Fruit fly (Drosophila melanogaster): ENCODE measurements around the gene JhI-21.
A peak's percentile ranks its signal among the peaks of the same experiment; 100 is the strongest.

JhI-21 gene

dm6 chr2L:12065683-12066386 is 10.0 kb upstream of the JhI-21 start:
- TF ChIP-seq CG7045 (GFP tag; optimal IDR thresholded peaks at IDR 0.05) (peak; percentile 19), CG1620 (GFP tag; optimal IDR thresholded peaks at IDR 0.05) (no peak), CG7101 (tag; optimal IDR thresholded peaks at IDR 0.05) (peak; percentile 51), CG14711 (tag; optimal IDR thresholded peaks at IDR 0.05) (peak; percentile 34), bab1 (GFP tag; optimal IDR thresholded peaks at IDR 0.05) (no peak), CG5204 (GFP tag; optimal IDR thresholded peaks at IDR 0.05) (no peak), CG33017 (tag; optimal IDR thresholded peaks at IDR 0.05) (peak; percentile 64), CG12768 (GFP tag; optimal IDR thresholded peaks at IDR 0.05) (peak; percentile 15), Mnt (GFP tag; optimal IDR thresholded peaks at IDR 0.05) (no peak), CG11617 (GFP tag; optimal IDR thresholded peaks at IDR 0.05) (peak; percentile 29)

- TF ChIP-seq CG7101 (tag; optimal IDR thresholded peaks at IDR 0.05) (peak; percentile 13), toe (GFP tag; optimal IDR thresholded peaks at IDR 0.05) (no peak), CG14711 (tag; optimal IDR thresholded peaks at IDR 0.05) (peak; percentile 29), CG11617 (GFP tag; optimal IDR thresholded peaks at IDR 0.05) (peak; percentile 20), bab1 (GFP tag; optimal IDR thresholded peaks at IDR 0.05) (peak; percentile 47)
Measured at dm6 chr2L:12063035-12063434, 7.2 kb upstream of the JhI-21 start, which contains the start of gene Rab3-GAP. Gene Rab3-GAP, minus strand, starts transcription at chr2L:12063184.

DNA sequence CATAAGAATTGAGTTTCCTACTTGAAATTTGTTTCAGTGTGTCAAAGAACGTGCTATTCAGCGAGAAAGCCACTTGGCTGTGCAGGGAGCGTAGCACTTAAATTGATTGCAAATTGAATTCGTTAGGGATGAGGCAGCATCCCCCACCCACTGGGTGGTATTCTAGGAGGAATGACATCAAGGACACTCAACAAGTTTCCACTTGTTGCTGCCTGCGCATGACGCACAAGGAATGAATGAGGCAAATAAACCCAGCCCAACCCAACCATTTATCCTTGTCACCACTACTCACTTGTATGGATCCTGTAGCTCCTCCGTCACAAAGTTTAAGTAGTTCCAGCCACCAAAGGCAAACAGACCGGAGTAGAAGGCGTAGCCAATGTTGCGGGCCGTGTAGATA is 2.5 kb downstream of the JhI-21 start:
- TF ChIP-seq CG12768 (GFP tag; optimal IDR thresholded peaks at IDR 0.05) (no peak), toe (GFP tag; optimal IDR thresholded peaks at IDR 0.05) (no peak), CG11617 (GFP tag; optimal IDR thresholded peaks at IDR 0.05) (no peak), CG14711 (tag; optimal IDR thresholded peaks at IDR 0.05) (no peak), tj (GFP tag; optimal IDR thresholded peaks at IDR 0.05) (no peak), cic (GFP tag; optimal IDR thresholded peaks at IDR 0.05) (no peak), pad (GFP tag; optimal IDR thresholded peaks at IDR 0.05) (no peak), CG1620 (GFP tag; optimal IDR thresholded peaks at IDR 0.05) (no peak), Mnt (GFP tag; optimal IDR thresholded peaks at IDR 0.05) (no peak), Crg-1 (GFP tag; optimal IDR thresholded peaks at IDR 0.05) (no peak), cnc (optimal IDR thresholded peaks at IDR 0.05) (no peak), Clk (GFP tag; optimal IDR thresholded peaks at IDR 0.05) (no peak)

DNA sequence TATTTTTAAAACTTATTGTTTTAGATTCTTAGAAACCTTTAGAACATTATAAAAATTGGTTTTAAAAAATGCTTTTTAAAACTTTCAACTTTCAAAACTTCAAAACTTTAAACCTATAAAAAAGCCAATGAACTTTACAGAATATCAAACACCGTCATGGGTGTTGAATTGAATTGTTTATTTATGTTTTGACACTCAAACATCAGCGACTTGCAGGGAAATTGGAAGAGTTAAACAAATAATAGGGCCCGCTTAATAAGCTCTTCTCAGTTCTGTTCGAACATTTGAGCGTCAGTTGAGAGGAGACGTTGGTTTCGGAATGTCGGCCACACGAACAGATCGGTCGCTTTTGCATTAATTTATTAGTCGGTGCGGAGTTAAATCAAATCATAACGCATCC is 6.7 kb downstream of the JhI-21 start, which contains the start of gene PLCXD:
Gene PLCXD (plus strand): TSS at position 286 of the 400 bp plus-strand sequence.
- no peak for TF ChIP-seq toe (GFP tag; optimal IDR thresholded peaks at IDR 0.05)
- TF ChIP-seq CG7045 (GFP tag; optimal IDR thresholded peaks at IDR 0.05) = no peak
- TF ChIP-seq CG7101 (tag; optimal IDR thresholded peaks at IDR 0.05) = no peak
- no peak for TF ChIP-seq pad (GFP tag; optimal IDR thresholded peaks at IDR 0.05)
- TF ChIP-seq CG5204 (GFP tag; optimal IDR thresholded peaks at IDR 0.05) = no peak
- no peak for TF ChIP-seq CG11617 (GFP tag; optimal IDR thresholded peaks at IDR 0.05)
- TF ChIP-seq tj (GFP tag; optimal IDR thresholded peaks at IDR 0.05) = no peak
- TF ChIP-seq kay (GFP tag; ENCODE audit: borderline replicate concordance) = no peak
- no peak for TF ChIP-seq Mnt (GFP tag; optimal IDR thresholded peaks at IDR 0.05)

- TF ChIP-seq CG11617 (GFP tag; optimal IDR thresholded peaks at IDR 0.05) (no peak), CG33017 (tag; optimal IDR thresholded peaks at IDR 0.05) (no peak), Clk (GFP tag; optimal IDR thresholded peaks at IDR 0.05) (no peak), CG12768 (GFP tag; optimal IDR thresholded peaks at IDR 0.05) (no peak), Mnt (GFP tag; optimal IDR thresholded peaks at IDR 0.05) (no peak), CG5204 (GFP tag; optimal IDR thresholded peaks at IDR 0.05) (no peak), CG1620 (GFP tag; optimal IDR thresholded peaks at IDR 0.05) (no peak), Crg-1 (GFP tag; optimal IDR thresholded peaks at IDR 0.05) (no peak), CG14711 (tag; optimal IDR thresholded peaks at IDR 0.05) (no peak)
Measured at dm6 chr2L:12048723-12049122, 7.1 kb downstream of the JhI-21 start, which contains the start of gene Plzf. Gene Plzf, minus strand, starts transcription at chr2L:12048918.

- TF ChIP-seq Clk (GFP tag; optimal IDR thresholded peaks at IDR 0.05) (no peak), CG11617 (GFP tag; optimal IDR thresholded peaks at IDR 0.05) (no peak), CG33017 (tag; optimal IDR thresholded peaks at IDR 0.05) (no peak), CG5204 (GFP tag; optimal IDR thresholded peaks at IDR 0.05) (no peak), cic (GFP tag; optimal IDR thresholded peaks at IDR 0.05) (no peak), Hr96 (GFP tag; optimal IDR thresholded peaks at IDR 0.05) (no peak), toe (GFP tag; optimal IDR thresholded peaks at IDR 0.05) (no peak), cnc (optimal IDR thresholded peaks at IDR 0.05) (no peak), bab1 (GFP tag; optimal IDR thresholded peaks at IDR 0.05) (no peak), Crg-1 (GFP tag; optimal IDR thresholded peaks at IDR 0.05) (no peak), CG14711 (tag; optimal IDR thresholded peaks at IDR 0.05) (no peak), pad (GFP tag; optimal IDR thresholded peaks at IDR 0.05) (no peak), tj (GFP tag; optimal IDR thresholded peaks at IDR 0.05) (no peak), CG12768 (GFP tag; optimal IDR thresholded peaks at IDR 0.05) (no peak), CG1620 (GFP tag; optimal IDR thresholded peaks at IDR 0.05) (no peak), kay (GFP tag; ENCODE audit: borderline replicate concordance) (no peak), CG7101 (tag; optimal IDR thresholded peaks at IDR 0.05) (no peak), CG7045 (GFP tag; optimal IDR thresholded peaks at IDR 0.05) (no peak), Mnt (GFP tag; optimal IDR thresholded peaks at IDR 0.05) (no peak)
Measured at dm6 chr2L:12046856-12047230, 9.0 kb downstream of the JhI-21 start.

Measured in whole organism, adult.